Worm (Caenorhabditis elegans) whole organism, late embryonic: ENCODE data around the gene mrp-4.

Source experiments
- fkh-10 ChIP-seq: fragments of 150-350 bp; optimal IDR thresholded peaks from 2 replicates; lab custom pipeline; 2014; ENCODE audit warnings: missing biosample characterization, missing genetic modification reagents, missing genetic modification characterization
- pax-1 ChIP-seq: fragments of 150-350 bp; optimal IDR thresholded peaks from 2 replicates; lab custom pipeline; 2014; ENCODE audit warnings: missing biosample characterization, missing genetic modification characterization
- rnt-1 ChIP-seq: sonication (generic microtip); optimal IDR thresholded peaks from 2 replicates; lab custom pipeline; 2016; ENCODE audit warnings: missing genetic modification characterization, missing compliant biosample characterization
- ztf-16 ChIP-seq: sonication (generic microtip); optimal IDR thresholded peaks from 2 replicates; lab custom pipeline; 2017; ENCODE audit warnings: missing genetic modification characterization, missing compliant biosample characterization

ce11 chrX:9837989-9838541, 46.0 kb upstream of the mrp-4 start, which contains the start of gene ipla-2:
- TF ChIP-seq rnt-1 (tag; lab: Kevin White, UChicago) (no peak), ztf-16 (tag; lab: Kevin White, UChicago) (no peak), pax-1 (tag; lab: Kevin White, UChicago) (no peak), fkh-10 (no peak)
